Fruit fly (Drosophila melanogaster) whole organism, embryonic: ENCODE results near the gene CG6709.

ENCODE experiments used
- ATbp ChIP-seq: fragments of 200-800 bp; sonication (Bioruptor generic); optimal IDR thresholded peaks from 2 replicates; lab custom pipeline; 2017; ENCODE audit warnings: missing biosample characterization, mild to moderate bottlenecking, missing genetic modification characterization, missing genetic modification reagents
- Ada2b ChIP-seq: fragments of 200-800 bp; sonication (Bioruptor generic); IDR thresholded peaks from 2 replicates; pipeline ENCODE4 v1.3.6; 2022; ENCODE audit warnings: missing biosample characterization, missing genetic modification characterization
- Aef1 ChIP-seq: fragments of 200-800 bp; sonication (Bioruptor generic); IDR thresholded peaks from 3 replicates; pipeline ENCODE4 v1.3.6; 2022; ENCODE audit warnings: missing biosample characterization, missing genetic modification characterization
- Antp ChIP-seq: fragments of 200-800 bp; sonication (Bioruptor generic); optimal IDR thresholded peaks from 3 replicates; lab custom pipeline; 2016; ENCODE audit warnings: missing biosample characterization, missing genetic modification characterization
- Blimp-1 ChIP-seq: fragments of 200-800 bp; sonication (Bioruptor generic); optimal IDR thresholded peaks from 3 replicates; lab custom pipeline; 2018; ENCODE audit warnings: missing biosample characterization, missing genetic modification characterization, mild to moderate bottlenecking, moderate library complexity, missing genetic modification reagents
- C15 ChIP-seq: fragments of 200-800 bp; sonication (Bioruptor generic); IDR thresholded peaks from 3 replicates; pipeline ENCODE4 v1.3.6; 2022; ENCODE audit warnings: missing biosample characterization, missing genetic modification characterization
- CG11695 ChIP-seq: fragments of 200-800 bp; sonication (Bioruptor generic); IDR thresholded peaks from 3 replicates; pipeline ENCODE4 v1.3.6; 2022; ENCODE audit warnings: missing biosample characterization, missing genetic modification characterization
- CG12155 ChIP-seq: fragments of 200-800 bp; sonication (Bioruptor generic); optimal IDR thresholded peaks from 3 replicates; lab custom pipeline; 2016; ENCODE audit warnings: missing biosample characterization, missing genetic modification characterization
- CG12219 ChIP-seq: fragments of 200-800 bp; sonication (Bioruptor generic); optimal IDR thresholded peaks from 3 replicates; lab custom pipeline; 2018; ENCODE audit warnings: missing biosample characterization, mild to moderate bottlenecking, missing genetic modification characterization
- CG13424 ChIP-seq: fragments of 200-800 bp; sonication (Bioruptor generic); optimal IDR thresholded peaks from 2 replicates; lab custom pipeline; 2019; ENCODE audit warnings: missing biosample characterization, mild to moderate bottlenecking, missing genetic modification characterization, moderate library complexity
- CG14965 ChIP-seq: fragments of 200-800 bp; sonication (Bioruptor generic); optimal IDR thresholded peaks from 2 replicates; lab custom pipeline; 2016; ENCODE audit warnings: missing biosample characterization, missing genetic modification characterization, borderline replicate concordance
- CG15073 ChIP-seq: fragments of 200-800 bp; sonication (Bioruptor generic); optimal IDR thresholded peaks from 2 replicates; lab custom pipeline; 2016; ENCODE audit warnings: missing biosample characterization, missing genetic modification characterization
- CG16813 ChIP-seq: fragments of 200-800 bp; sonication (Bioruptor generic); IDR thresholded peaks from 3 replicates; pipeline ENCODE4 v1.3.6; 2022; ENCODE audit warnings: missing biosample characterization, missing genetic modification characterization; ENCODE audit not compliant: partially characterized antibody
- CG17328 ChIP-seq: fragments of 200-800 bp; sonication (Bioruptor generic); IDR thresholded peaks from 2 replicates; pipeline ENCODE4 v1.3.6; 2022; ENCODE audit warnings: missing biosample characterization, missing genetic modification characterization
- CG2120 ChIP-seq: fragments of 200-800 bp; sonication (Bioruptor generic); optimal IDR thresholded peaks from 3 replicates; lab custom pipeline; 2016; ENCODE audit warnings: missing biosample characterization, missing genetic modification characterization
- CG4707 ChIP-seq: fragments of 200-800 bp; sonication (Bioruptor generic); optimal IDR thresholded peaks from 2 replicates; lab custom pipeline; 2018; ENCODE audit warnings: missing biosample characterization, mild to moderate bottlenecking, missing genetic modification characterization, moderate library complexity
- CG4820 ChIP-seq: fragments of 200-800 bp; sonication (Bioruptor generic); optimal IDR thresholded peaks from 3 replicates; lab custom pipeline; 2016; ENCODE audit warnings: missing biosample characterization, missing genetic modification characterization
- CG6254 ChIP-seq: fragments of 200-800 bp; sonication (Bioruptor generic); optimal IDR thresholded peaks from 3 replicates; lab custom pipeline; 2017; ENCODE audit warnings: mild to moderate bottlenecking, missing biosample characterization, missing genetic modification reagents, missing genetic modification characterization
- CG6689 ChIP-seq: fragments of 200-800 bp; sonication (Bioruptor generic); IDR thresholded peaks from 2 replicates; pipeline ENCODE4 v1.3.6; 2022; ENCODE audit warnings: missing biosample characterization, missing genetic modification characterization
- CG6765 ChIP-seq: fragments of 200-800 bp; sonication (Bioruptor generic); optimal IDR thresholded peaks from 3 replicates; lab custom pipeline; 2017; ENCODE audit warnings: missing biosample characterization, mild to moderate bottlenecking, missing genetic modification characterization
- CG7556 ChIP-seq: fragments of 200-800 bp; sonication (Bioruptor generic); optimal IDR thresholded peaks from 2 replicates; lab custom pipeline; 2017; ENCODE audit warnings: missing biosample characterization, mild to moderate bottlenecking, missing genetic modification characterization
- CG8478 ChIP-seq: fragments of >200 bp; optimal IDR thresholded peaks from 2 replicates; lab custom pipeline; 2018
- CG9817 ChIP-seq: fragments of 200-800 bp; sonication (Bioruptor generic); optimal IDR thresholded peaks from 2 replicates; lab custom pipeline; 2018; ENCODE audit warnings: missing biosample characterization, mild to moderate bottlenecking, missing genetic modification characterization, moderate library complexity
- CG9932 ChIP-seq: fragments of 200-800 bp; sonication (Bioruptor generic); IDR thresholded peaks from 2 replicates; pipeline ENCODE4 v1.3.6; 2022; ENCODE audit warnings: missing biosample characterization, missing genetic modification characterization
- D19A ChIP-seq: fragments of 200-800 bp; optimal IDR thresholded peaks from 3 replicates; lab custom pipeline; 2019; ENCODE audit warnings: missing biosample characterization, mild to moderate bottlenecking, missing genetic modification characterization, moderate library complexity
- Dad ChIP-seq: fragments of 200-800 bp; sonication (Bioruptor generic); optimal IDR thresholded peaks from 3 replicates; lab custom pipeline; 2016; ENCODE audit warnings: missing biosample characterization, missing genetic modification characterization
- Ets65A ChIP-seq: fragments of 200-800 bp; sonication (Bioruptor generic); peaks from one replicate; lab custom pipeline; 2016; ENCODE audit warnings: missing biosample characterization, missing genetic modification characterization
- Fer3 ChIP-seq: fragments of 200-800 bp; sonication (Bioruptor generic); optimal IDR thresholded peaks from 2 replicates; lab custom pipeline; 2018; ENCODE audit warnings: missing biosample characterization, mild to moderate bottlenecking, missing genetic modification characterization, moderate library complexity
- Jarid2 ChIP-seq: fragments of 200-800 bp; sonication (Bioruptor generic); optimal IDR thresholded peaks from 3 replicates; lab custom pipeline; 2017; ENCODE audit warnings: mild to moderate bottlenecking, missing biosample characterization, missing genetic modification reagents, missing genetic modification characterization
- Med ChIP-seq: fragments of 200-800 bp; sonication (Bioruptor generic); peaks from one replicate; lab custom pipeline; 2016; ENCODE audit warnings: missing biosample characterization, missing genetic modification characterization, mild to moderate bottlenecking, inconsistent platforms, moderate library complexity
- Mes4 ChIP-seq: fragments of 200-800 bp; sonication (Bioruptor generic); optimal IDR thresholded peaks from 2 replicates; lab custom pipeline; 2016; ENCODE audit warnings: missing biosample characterization, missing genetic modification characterization
- Pdp1 ChIP-seq, 2 experiments: fragments of 200-800 bp; sonication (Bioruptor generic); optimal IDR thresholded peaks; 3 replicates each; lab custom pipeline; 2016; ENCODE audit warnings: missing biosample characterization in 2 of 2, missing genetic modification characterization in 2 of 2, mild to moderate bottlenecking in 1 of 2, moderate library complexity in 1 of 2
- Ssrp ChIP-seq: fragments of 200-800 bp; sonication (Bioruptor generic); optimal IDR thresholded peaks from 2 replicates; lab custom pipeline; 2018; ENCODE audit warnings: missing biosample characterization, mild to moderate bottlenecking, missing genetic modification characterization, moderate library complexity
- aop ChIP-seq: fragments of 200-800 bp; sonication (Bioruptor generic); IDR thresholded peaks from 2 replicates; pipeline ENCODE4 v1.3.6; 2022; ENCODE audit warnings: missing biosample characterization, missing genetic modification characterization
- bab2 ChIP-seq: fragments of 200-800 bp; sonication (Bioruptor generic); optimal IDR thresholded peaks from 2 replicates; lab custom pipeline; 2016; ENCODE audit warnings: missing biosample characterization, missing genetic modification characterization
- caup ChIP-seq: fragments of 200-800 bp; sonication (Bioruptor generic); optimal IDR thresholded peaks from 3 replicates; lab custom pipeline; 2017; ENCODE audit warnings: missing biosample characterization, mild to moderate bottlenecking, missing genetic modification characterization, moderate library complexity; ENCODE audit not compliant: severe bottlenecking
- disco-r ChIP-seq: fragments of 200-800 bp; sonication (Bioruptor generic); optimal IDR thresholded peaks from 2 replicates; lab custom pipeline; 2016; ENCODE audit warnings: missing biosample characterization, missing genetic modification characterization
- gem ChIP-seq: fragments of 200-800 bp; sonication (Bioruptor generic); optimal IDR thresholded peaks from 2 replicates; lab custom pipeline; 2019; ENCODE audit warnings: missing biosample characterization, mild to moderate bottlenecking, missing genetic modification characterization, moderate library complexity
- luna ChIP-seq: fragments of 200-800 bp; sonication (Bioruptor generic); optimal IDR thresholded peaks from 2 replicates; lab custom pipeline; 2016; ENCODE audit warnings: missing biosample characterization, missing genetic modification characterization
- otp ChIP-seq: fragments of 200-800 bp; sonication (Bioruptor generic); IDR thresholded peaks from 3 replicates; pipeline ENCODE4, ENCODE4 v1.3.6; 2022; ENCODE audit warnings: missing biosample characterization, missing genetic modification characterization
- pb ChIP-seq: fragments of 200-800 bp; sonication (Bioruptor generic); optimal IDR thresholded peaks from 3 replicates; lab custom pipeline; 2016; ENCODE audit warnings: missing biosample characterization, missing genetic modification characterization
- salm ChIP-seq: fragments of 200-800 bp; sonication (Bioruptor generic); optimal IDR thresholded peaks from 2 replicates; lab custom pipeline; 2018; ENCODE audit warnings: missing biosample characterization, mild to moderate bottlenecking, missing genetic modification characterization
- seq ChIP-seq: fragments of 200-800 bp; sonication (Bioruptor generic); IDR thresholded peaks from 2 replicates; pipeline ENCODE4 v1.3.6; 2022; ENCODE audit warnings: missing biosample characterization, missing genetic modification characterization
- slou ChIP-seq: fragments of 200-800 bp; sonication (Bioruptor generic); optimal IDR thresholded peaks from 3 replicates; lab custom pipeline; 2016; ENCODE audit warnings: missing biosample characterization, missing genetic modification characterization
- tll ChIP-seq, 2 experiments: fragments of 200-800 bp in 1 of 2; fragments of >200 bp in 1 of 2; sonication (Bioruptor generic) in 1 of 2; optimal IDR thresholded peaks; 2 replicates each; lab custom pipeline; 2017 to 2019; ENCODE audit warnings: missing biosample characterization in 2 of 2, missing genetic modification characterization in 2 of 2, mild to moderate bottlenecking in 1 of 2, moderate library complexity in 1 of 2
- vvl ChIP-seq: fragments of 200-800 bp; sonication (Bioruptor generic); IDR thresholded peaks from 2 replicates; pipeline ENCODE4 v1.3.6; 2022; ENCODE audit warnings: missing biosample characterization, missing genetic modification characterization
- wek ChIP-seq: fragments of 200-800 bp; sonication (Bioruptor generic); optimal IDR thresholded peaks from 3 replicates; lab custom pipeline; 2018; ENCODE audit warnings: missing biosample characterization, mild to moderate bottlenecking, missing genetic modification characterization, moderate library complexity
- zfh1 ChIP-seq: fragments of 200-800 bp; sonication (Bioruptor generic); IDR thresholded peaks from 3 replicates; pipeline ENCODE4 v1.3.6; 2022; ENCODE audit warnings: missing biosample characterization, missing genetic modification characterization
- zfh2 ChIP-seq: fragments of 200-800 bp; sonication (Bioruptor generic); optimal IDR thresholded peaks from 2 replicates; lab custom pipeline; 2016; ENCODE audit warnings: missing biosample characterization, missing genetic modification characterization

The CG6709 gene

dm6 chr3L:9854583-9855519, 39.7 kb downstream of the CG6709 start, which contains the start of gene RasGAP1 (continued):
- TF ChIP-seq CG16813 (GFP tag; lab: Robert Waterston, UW) (peak; percentile 40; the same call in 1 of the 3 replicates), CG8478 (lab: Kevin White, UChicago) (peak; percentile 72), D19A (tag; lab: Kevin White, UChicago) (no peak), CG9817 (peak; percentile 9), disco-r (GFP tag; lab: Kevin White, UChicago) (no peak), Antp (GFP tag; lab: Kevin White, UChicago) (no peak), pb (GFP tag; lab: Kevin White, UChicago) (peak; percentile 48), seq (GFP tag; lab: Robert Waterston, UW) (no peak), otp (GFP tag; lab: Robert Waterston, UW) (no peak), slou (GFP tag; lab: Kevin White, UChicago) (no peak), Aef1 (peak; percentile 77), CG17328 (GFP tag; lab: Robert Waterston, UW) (no peak), salm (no peak), CG12155 (GFP tag; lab: Kevin White, UChicago) (peak; percentile 82), Blimp-1 (GFP tag; lab: Kevin White, UChicago) (peak; percentile 24), gem (tag; lab: Kevin White, UChicago) (no peak), tll (GFP tag; optimal IDR thresholded peaks at IDR 0.05; lab: Kevin White, UChicago) (peak in 1 of 2 experiments; percentile 25), CG7556 (GFP tag; lab: Kevin White, UChicago) (no peak), vvl (GFP tag; lab: Robert Waterston, UW) (peak; percentile 51), Fer3 (tag; lab: Kevin White, UChicago) (no peak), zfh2 (GFP tag; lab: Kevin White, UChicago) (no peak), Ada2b (no peak), CG6254 (GFP tag; lab: Kevin White, UChicago) (peak; percentile 13), ATbp (GFP tag; lab: Kevin White, UChicago) (peak; percentile 2), CG6689 (GFP tag; lab: Robert Waterston, UW) (0 out of 2 replicates have a peak, but pooled peaks have one; percentile 5), CG4820 (GFP tag; lab: Kevin White, UChicago) (no peak), luna (GFP tag; lab: Kevin White, UChicago) (no peak), CG2120 (GFP tag; lab: Kevin White, UChicago) (no peak), CG11695 (GFP tag; lab: Robert Waterston, UW) (no peak), wek (GFP tag; lab: Kevin White, UChicago) (no peak), CG6765 (GFP tag; lab: Kevin White, UChicago) (no peak), CG15073 (no peak), Mes4 (GFP tag; lab: Kevin White, UChicago) (no peak), Med (GFP tag; lab: Kevin White, UChicago) (peak; percentile 71), CG14965 (GFP tag; lab: Kevin White, UChicago) (no peak), Ets65A (GFP tag; lab: Kevin White, UChicago) (peak; percentile 88), Dad (GFP tag; lab: Kevin White, UChicago) (no peak), Pdp1 (GFP tag; optimal IDR thresholded peaks at IDR 0.05; lab: Kevin White, UChicago) (peak in 1 of 2 experiments; percentile 10), CG12219 (GFP tag; lab: Kevin White, UChicago) (peak; percentile 18), Ssrp (tag; lab: Kevin White, UChicago) (no peak), Jarid2 (GFP tag; lab: Kevin White, UChicago) (peak; percentile 78), zfh1 (peak; percentile 37; the same call in 1 of the 3 replicates), C15 (no peak), CG9932 (GFP tag; lab: Robert Waterston, UW) (peak; percentile 22; the same call in 1 of the 2 replicates), caup (GFP tag; lab: Kevin White, UChicago) (no peak), CG13424 (tag; lab: Kevin White, UChicago) (no peak), aop (GFP tag; lab: Robert Waterston, UW) (no peak), CG4707 (GFP tag; lab: Kevin White, UChicago) (no peak), bab2 (GFP tag; lab: Kevin White, UChicago) (no peak)
